Fruit fly (Drosophila melanogaster): ENCODE results near the gene CG5707.

CG5707 gene

dm6 chr3L:2162019-2162418 is 30.0 kb downstream of the CG5707 start (continued):
- peak; percentile 33 for TF ChIP-seq CG15696 (tag; optimal IDR thresholded peaks at IDR 0.05)
- TF ChIP-seq ac (GFP tag; optimal IDR thresholded peaks at IDR 0.05) = no peak
- TF ChIP-seq ash1 (GFP tag; optimal IDR thresholded peaks at IDR 0.05) = no peak
- TF ChIP-seq Awh (GFP tag; IDR thresholded peaks at IDR 0.05) = peak; percentile 90
- TF ChIP-seq sna (GFP tag; IDR thresholded peaks at IDR 0.05; ENCODE audit: partially characterized antibody) = no peak
- TF ChIP-seq CG32532 (GFP tag; IDR thresholded peaks at IDR 0.05) = peak; percentile 45; the same call in 1 of the 2 replicates
- TF ChIP-seq CG5245 (GFP tag; optimal IDR thresholded peaks at IDR 0.05) = peak; percentile 82
- TF ChIP-seq CG17361 (GFP tag; IDR thresholded peaks at IDR 0.05) = peak; percentile 86
- TF ChIP-seq HLH3B (GFP tag; IDR thresholded peaks at IDR 0.05) = peak; percentile 88
- peak; percentile 70 to 84 for TF ChIP-seq bsh (GFP tag; optimal IDR thresholded peaks at IDR 0.05)
- no peak for TF ChIP-seq CG4617 (GFP tag; optimal IDR thresholded peaks at IDR 0.05; ENCODE audit: borderline replicate concordance)
- no peak for TF ChIP-seq lov (optimal IDR thresholded peaks at IDR 0.05)
- TF ChIP-seq lov (GFP tag; IDR thresholded peaks at IDR 0.05) = peak; percentile 88
- TF ChIP-seq run (tag; optimal IDR thresholded peaks at IDR 0.05) = peak; percentile 19
- no peak for TF ChIP-seq CHES-1-like (GFP tag; optimal IDR thresholded peaks at IDR 0.05)
- TF ChIP-seq CG6654 (GFP tag; optimal IDR thresholded peaks at IDR 0.05) = peak; percentile 65
- TF ChIP-seq D19A (tag; optimal IDR thresholded peaks at IDR 0.05) = peak; percentile 75
- peak; percentile 42 for TF ChIP-seq CG9609 (GFP tag; optimal IDR thresholded peaks at IDR 0.05)
- peak; percentile 44 for TF ChIP-seq Meics (GFP tag; optimal IDR thresholded peaks at IDR 0.05)
- TF ChIP-seq ewg (GFP tag; optimal IDR thresholded peaks at IDR 0.05) = peak; percentile 63
- no peak for TF ChIP-seq CG15479 (GFP tag; optimal IDR thresholded peaks at IDR 0.05)
- TF ChIP-seq unc-4 (GFP tag; IDR thresholded peaks at IDR 0.05; ENCODE audit: partially characterized antibody) = no peak
- peak; percentile 56 for TF ChIP-seq gsb-n (tag; optimal IDR thresholded peaks at IDR 0.05)
- peak; percentile 21 for TF ChIP-seq Nf-YB (GFP tag; optimal IDR thresholded peaks at IDR 0.05)
- peak; percentile 41 for TF ChIP-seq CG4707 (GFP tag; optimal IDR thresholded peaks at IDR 0.05)
- no peak for TF ChIP-seq Dfd (GFP tag; optimal IDR thresholded peaks at IDR 0.05)
- peak; percentile 68 for TF ChIP-seq CG4360 (GFP tag; IDR thresholded peaks at IDR 0.05)
- TF ChIP-seq nerfin-2 (GFP tag; IDR thresholded peaks at IDR 0.05; ENCODE audit: partially characterized antibody) = no peak
- peak; percentile 8 for TF ChIP-seq CG15011 (GFP tag; optimal IDR thresholded peaks at IDR 0.05)
- TF ChIP-seq row (GFP tag; IDR thresholded peaks at IDR 0.05) = peak; percentile 84
- TF ChIP-seq CG3407 (GFP tag; optimal IDR thresholded peaks at IDR 0.05) = peak; percentile 60
- peak; percentile 62 for TF ChIP-seq Fer1 (GFP tag; optimal IDR thresholded peaks at IDR 0.05)
- TF ChIP-seq bigmax (GFP tag; optimal IDR thresholded peaks at IDR 0.05) = no peak
- TF ChIP-seq tll (GFP tag; optimal IDR thresholded peaks at IDR 0.05) = no peak
- peak; percentile 88 for TF ChIP-seq ken (GFP tag; IDR thresholded peaks at IDR 0.05)
- no peak for TF ChIP-seq CG7928 (GFP tag; optimal IDR thresholded peaks at IDR 0.05)
- TF ChIP-seq CG16815 (GFP tag; optimal IDR thresholded peaks at IDR 0.05) = peak; percentile 17
- peak; percentile 34 for TF ChIP-seq caup (GFP tag; optimal IDR thresholded peaks at IDR 0.05; ENCODE audit: severe bottlenecking)
- no peak for TF ChIP-seq CG16813 (GFP tag; IDR thresholded peaks at IDR 0.05; ENCODE audit: partially characterized antibody)
- peak; percentile 70 for TF ChIP-seq az2 (GFP tag; optimal IDR thresholded peaks at IDR 0.05)
- peak; percentile 64 for TF ChIP-seq CG7357 (GFP tag; IDR thresholded peaks at IDR 0.05)
- peak; percentile 69 for TF ChIP-seq CG1233 (GFP tag; optimal IDR thresholded peaks at IDR 0.05)
- TF ChIP-seq CG13123 (GFP tag; optimal IDR thresholded peaks at IDR 0.05) = peak; percentile 15
- no peak for TF ChIP-seq Mad (GFP tag; optimal IDR thresholded peaks at IDR 0.05)
- peak; percentile 57 for TF ChIP-seq CG6813 (GFP tag; optimal IDR thresholded peaks at IDR 0.05)
- TF ChIP-seq CG17385 (GFP tag; optimal IDR thresholded peaks at IDR 0.05) = peak; percentile 70
- TF ChIP-seq Med (GFP tag) = peak; percentile 91
- peak; percentile 83 for TF ChIP-seq chm (GFP tag; IDR thresholded peaks at IDR 0.05)
- TF ChIP-seq Bdp1 (GFP tag; optimal IDR thresholded peaks at IDR 0.05) = peak; percentile 9
- no peak for TF ChIP-seq CG6791 (GFP tag; IDR thresholded peaks at IDR 0.05; ENCODE audit: partially characterized antibody)
